Worm (Caenorhabditis elegans) whole organism, L3 larva: ENCODE results near the gene T23F2.2.

Experiments
- ceh-16 ChIP-seq: sonication (generic microtip); optimal IDR thresholded peaks from 2 replicates; lab custom pipeline; 2017; ENCODE audit warnings: missing biosample characterization, missing genetic modification characterization
- ceh-28 ChIP-seq: fragments of 150-350 bp; optimal IDR thresholded peaks from 2 replicates; lab custom pipeline; 2014; ENCODE audit warnings: missing biosample characterization, missing genetic modification reagents, missing genetic modification characterization
- daf-12 ChIP-seq: fragments of 150-350 bp; optimal IDR thresholded peaks from 2 replicates; lab custom pipeline; 2014; ENCODE audit warnings: missing biosample characterization, missing genetic modification reagents, missing genetic modification characterization
- egl-5 ChIP-seq: fragments of 150-350 bp; optimal IDR thresholded peaks from 2 replicates; lab custom pipeline; 2017; ENCODE audit warnings: missing biosample characterization, missing genetic modification reagents, missing genetic modification characterization, inconsistent platforms
- elt-2 ChIP-seq: sonication (generic microtip); optimal IDR thresholded peaks from 2 replicates; lab custom pipeline; 2016; ENCODE audit warnings: missing genetic modification reagents, mild to moderate bottlenecking, missing genetic modification characterization, missing compliant biosample characterization
- eor-1 ChIP-seq, 2 experiments: fragments of 150-350 bp; optimal IDR thresholded peaks; 2 replicates each; lab custom pipeline; 2014 to 2018; ENCODE audit warnings: missing biosample characterization in 2 of 2, missing genetic modification characterization in 2 of 2
- fkh-10 ChIP-seq: sonication (generic microtip); optimal IDR thresholded peaks from 2 replicates; lab custom pipeline; 2017; ENCODE audit warnings: missing biosample characterization, missing genetic modification reagents, missing genetic modification characterization
- fkh-2 ChIP-seq: fragments of 150-350 bp; optimal IDR thresholded peaks from 2 replicates; lab custom pipeline; 2014; ENCODE audit warnings: missing biosample characterization, missing genetic modification reagents, missing genetic modification characterization
- lin-15B ChIP-seq: fragments of 150-350 bp; optimal IDR thresholded peaks from 2 replicates; lab custom pipeline; 2014; ENCODE audit warnings: missing biosample characterization, missing genetic modification characterization
- lin-39 ChIP-seq: fragments of 150-350 bp; optimal IDR thresholded peaks from 2 replicates; lab custom pipeline; 2018; ENCODE audit warnings: missing biosample characterization, missing genetic modification reagents, missing genetic modification characterization
- lsy-12 ChIP-seq: sonication (generic microtip); optimal IDR thresholded peaks from 2 replicates; lab custom pipeline; 2016; ENCODE audit warnings: mild to moderate bottlenecking, missing genetic modification characterization, missing compliant biosample characterization
- nhr-11 ChIP-seq: fragments of 150-350 bp; optimal IDR thresholded peaks from 2 replicates; lab custom pipeline; 2014; ENCODE audit warnings: missing biosample characterization, missing genetic modification characterization
- nhr-23 ChIP-seq: fragments of 150-350 bp; optimal IDR thresholded peaks from 2 replicates; lab custom pipeline; 2014; ENCODE audit warnings: missing biosample characterization, missing genetic modification reagents, missing genetic modification characterization
- pqm-1 ChIP-seq: fragments of 150-350 bp; optimal IDR thresholded peaks from 2 replicates; lab custom pipeline; 2017; ENCODE audit warnings: missing biosample characterization, missing genetic modification characterization, inconsistent platforms
- skn-1 ChIP-seq: fragments of 150-350 bp; optimal IDR thresholded peaks from 2 replicates; lab custom pipeline; 2014; ENCODE audit warnings: missing biosample characterization, missing genetic modification characterization
- unc-62 ChIP-seq: fragments of 150-350 bp; sonication (generic microtip); optimal IDR thresholded peaks from 4 replicates; lab custom pipeline; 2014; ENCODE audit warnings: missing biosample characterization, missing genetic modification reagents, missing genetic modification characterization
- ztf-11 ChIP-seq: fragments of 150-350 bp; optimal IDR thresholded peaks from 2 replicates; lab custom pipeline; 2014; ENCODE audit warnings: missing biosample characterization, missing genetic modification characterization
- ztf-4 ChIP-seq: fragments of 150-350 bp; optimal IDR thresholded peaks from 2 replicates; lab custom pipeline; 2014; ENCODE audit warnings: missing biosample characterization, missing genetic modification characterization

Gene T23F2.2

DNA sequence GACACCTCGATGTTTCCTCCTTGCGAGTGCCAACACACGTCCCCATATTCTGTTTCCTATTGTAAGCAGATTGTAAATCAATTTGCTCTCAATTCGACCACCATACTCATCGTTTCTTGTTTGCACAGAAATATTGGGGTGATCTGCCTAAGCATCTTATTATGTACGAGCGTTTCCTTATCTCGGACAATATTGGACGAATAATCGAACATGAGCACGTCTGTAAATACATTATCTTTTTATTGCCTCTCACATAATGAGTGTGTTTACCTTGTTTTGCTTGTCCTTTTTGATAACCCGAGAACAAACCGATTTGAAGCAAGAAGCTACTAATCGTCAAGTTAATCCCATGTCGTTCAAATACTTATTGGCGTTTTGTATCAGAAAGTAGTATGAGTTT lies 49.9 kb downstream of the T23F2.2 start:
- no peak for TF ChIP-seq skn-1 (tag; lab: Kevin White, UChicago)
- TF ChIP-seq egl-5: no peak
- TF ChIP-seq elt-2 (tag; lab: Kevin White, UChicago): no peak
- no peak for TF ChIP-seq nhr-11 (tag; lab: Kevin White, UChicago)
- no peak for TF ChIP-seq ceh-16 (tag; lab: Kevin White, UChicago)
- no peak for TF ChIP-seq lsy-12
- TF ChIP-seq fkh-2 (tag; lab: Kevin White, UChicago): no peak
- TF ChIP-seq ztf-4 (tag; lab: Kevin White, UChicago): no peak

DNA sequence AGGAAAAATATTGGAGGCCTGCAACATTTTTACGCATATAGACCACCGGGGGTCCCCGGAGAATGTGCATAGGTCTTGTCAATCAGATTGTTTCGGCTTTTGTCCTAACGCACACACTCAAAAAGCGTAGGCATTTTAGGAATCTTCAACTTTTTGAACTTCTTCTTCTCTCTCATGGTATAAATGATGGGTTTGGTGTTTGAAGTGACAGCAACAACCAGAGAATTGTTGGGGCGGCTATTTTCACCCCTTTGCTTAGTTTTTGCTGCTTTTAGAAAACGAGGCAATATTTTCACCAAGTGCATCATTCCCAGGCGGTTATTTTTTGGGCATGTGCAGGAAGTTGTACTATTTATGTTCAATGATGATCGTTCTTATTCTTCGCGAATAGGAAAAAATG lies 53.3 kb downstream of the T23F2.2 start:
- TF ChIP-seq ztf-4 (tag; lab: Kevin White, UChicago): no peak
- peak; percentile 18 for TF ChIP-seq unc-62
- peak; percentile 32 for TF ChIP-seq lin-39

DNA sequence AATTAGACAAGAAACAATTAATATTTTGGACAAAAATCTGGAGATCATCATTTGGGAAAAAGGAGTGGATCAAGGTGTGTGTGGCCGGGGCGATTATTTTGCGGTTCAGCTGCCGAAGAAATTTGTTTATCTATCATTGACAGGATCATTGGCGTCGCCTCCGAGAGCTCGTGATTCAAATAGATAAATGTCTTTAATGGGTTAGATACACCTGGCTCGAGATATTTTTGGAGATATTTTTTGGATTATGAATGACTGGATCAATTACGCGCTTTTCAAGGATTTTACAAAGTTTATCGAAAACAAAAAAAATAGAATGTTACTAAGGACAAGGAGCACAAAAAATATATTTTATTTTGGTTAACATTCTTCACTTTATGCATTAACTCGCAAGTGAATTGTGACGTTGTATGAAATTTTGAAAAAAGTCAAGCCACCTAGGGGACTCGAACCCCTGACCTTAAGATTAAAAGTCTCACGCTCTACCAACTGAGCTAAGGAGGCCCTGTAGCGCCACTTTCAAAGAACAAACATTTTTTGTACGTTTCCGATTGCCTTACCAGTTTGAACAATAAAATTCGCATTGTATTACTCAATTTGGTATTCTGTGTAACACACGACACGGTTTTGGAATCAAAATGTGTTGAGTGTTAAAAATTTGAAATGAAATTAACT lies 54.1 kb downstream of the T23F2.2 start, which contains the start of gene C25F6.6:
Gene C25F6.6 (minus strand): TSS at position 51 of the 675 bp plus-strand sequence.
- TF ChIP-seq nhr-11 (tag; lab: Kevin White, UChicago): no peak
- peak; percentile 32 for TF ChIP-seq elt-2 (tag; lab: Kevin White, UChicago)
- no peak for TF ChIP-seq fkh-2 (tag; lab: Kevin White, UChicago)
- no peak for TF ChIP-seq fkh-10 (GFP tag; lab: Kevin White, UChicago)
- TF ChIP-seq nhr-23: peak; percentile 11
- no peak for TF ChIP-seq ztf-11 (tag; lab: Kevin White, UChicago)
- TF ChIP-seq skn-1 (tag; lab: Kevin White, UChicago): no peak
- TF ChIP-seq ztf-4 (tag; lab: Kevin White, UChicago): no peak
- peak; percentile 11 for TF ChIP-seq pqm-1
- TF ChIP-seq, all 47 proteins: peak for 3

DNA sequence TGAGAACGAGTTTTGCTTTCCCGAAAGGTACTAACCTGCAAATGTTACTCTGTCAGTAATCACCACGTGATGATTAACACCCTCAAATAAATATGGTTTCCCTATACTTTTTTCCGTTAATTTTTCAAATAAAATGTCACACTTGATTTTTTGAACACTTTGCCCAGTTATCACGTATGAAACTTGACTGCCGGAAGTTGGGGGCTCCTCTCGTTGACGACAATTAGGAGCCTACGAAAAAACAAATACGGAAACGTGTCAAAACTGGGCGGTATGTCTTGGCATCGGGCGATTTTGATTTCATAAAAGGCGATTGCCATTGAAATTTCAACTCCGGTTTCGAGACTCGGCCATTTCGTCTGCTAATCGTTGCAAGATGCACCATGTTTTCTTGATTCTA lies 57.1 kb downstream of the T23F2.2 start, which contains the start of gene C25F6.8:
Gene C25F6.8 (plus strand): TSS at position 301 of the 400 bp plus-strand sequence.
- TF ChIP-seq elt-2 (tag; lab: Kevin White, UChicago) (no peak), daf-12 (no peak), lin-15B (tag; lab: Kevin White, UChicago) (no peak), eor-1 (tag; optimal IDR thresholded peaks at IDR 0.05; lab: Kevin White, UChicago) (no peak), ceh-28 (no peak), ceh-16 (tag; lab: Kevin White, UChicago) (no peak)

DNA sequence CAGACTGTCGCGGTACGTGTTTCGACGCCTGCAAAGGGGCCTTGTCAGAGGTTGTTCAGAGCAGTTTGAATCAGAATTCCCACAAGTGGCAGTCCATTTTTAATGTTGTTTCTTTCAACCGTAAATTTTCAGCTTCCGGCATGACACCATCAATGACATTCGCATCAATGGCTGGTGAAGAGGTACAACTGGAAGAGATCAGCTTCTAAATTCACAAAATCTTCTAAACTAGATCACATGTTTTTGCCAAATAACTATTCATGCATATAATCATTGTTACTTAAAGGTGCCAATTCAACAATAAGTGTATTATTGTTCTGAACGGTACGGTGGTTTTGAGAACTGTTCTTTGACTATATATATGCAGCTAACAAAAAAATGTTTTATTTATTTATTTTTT lies 57.7 kb downstream of the T23F2.2 start:
- TF ChIP-seq ztf-11 (tag; lab: Kevin White, UChicago): no peak
